Fruit fly (Drosophila melanogaster): ENCODE data around the gene CG10182.

DNA sequence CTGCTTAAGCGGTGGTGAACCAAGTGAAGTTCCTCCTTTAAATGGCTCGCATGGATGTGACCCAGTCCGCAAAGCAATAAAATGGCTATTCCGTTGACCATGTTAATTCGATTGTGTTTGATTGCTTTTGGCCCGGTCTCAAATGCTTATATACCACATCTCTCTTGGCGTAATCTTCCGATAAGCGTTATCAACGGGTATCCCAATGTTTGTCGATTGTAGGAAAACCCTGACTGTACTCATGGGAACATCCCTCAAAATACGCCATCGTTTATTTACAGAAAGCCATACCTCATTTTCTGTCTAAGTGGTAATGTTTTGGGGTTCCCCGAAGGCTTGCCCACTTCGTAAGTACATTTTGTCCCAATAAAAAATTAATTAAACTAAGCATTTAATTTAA lies 9.3 kb upstream of the CG10182 start, which contains the start of gene CG10183:
- TF ChIP-seq CG34406 (GFP tag; optimal IDR thresholded peaks at IDR 0.05) (no peak), CG7368 (GFP tag; optimal IDR thresholded peaks at IDR 0.05) (no peak), dac (GFP tag; optimal IDR thresholded peaks at IDR 0.05) (no peak), eg (GFP tag; IDR thresholded peaks at IDR 0.05) (no peak), CG10669 (GFP tag; optimal IDR thresholded peaks at IDR 0.05) (no peak), Eip75B (GFP tag; optimal IDR thresholded peaks at IDR 0.05) (no peak), cyc (GFP tag; optimal IDR thresholded peaks at IDR 0.05) (no peak), CG6808 (GFP tag; optimal IDR thresholded peaks at IDR 0.05) (no peak), Hr39 (GFP tag; optimal IDR thresholded peaks at IDR 0.05) (no peak), CG8319 (GFP tag; optimal IDR thresholded peaks at IDR 0.05) (no peak), fd59A (GFP tag; optimal IDR thresholded peaks at IDR 0.05) (no peak), Hr4 (GFP tag; optimal IDR thresholded peaks at IDR 0.05) (no peak)

All from whole organism, prepupa.